Fruit fly (Drosophila melanogaster) whole organism, embryonic: ENCODE results near the gene CG34008.
A peak's percentile ranks its signal among the peaks of the same experiment; 100 is the strongest.

Experiments used
- Ada2b ChIP-seq: fragments of 200-800 bp; sonication (Bioruptor generic); IDR thresholded peaks from 2 replicates; pipeline ENCODE4 v1.3.6; 2022; ENCODE audit warnings: missing biosample characterization, missing genetic modification characterization
- Awh ChIP-seq: fragments of 200-800 bp; sonication (Bioruptor generic); IDR thresholded peaks from 2 replicates; pipeline ENCODE4, ENCODE4 v1.3.6; 2022; ENCODE audit warnings: missing biosample characterization, missing genetic modification characterization
- Bteb2 ChIP-seq: fragments of 200-800 bp; sonication (Bioruptor generic); optimal IDR thresholded peaks from 2 replicates; lab custom pipeline; 2016; ENCODE audit warnings: missing biosample characterization, missing genetic modification characterization
- CG10209 ChIP-seq: fragments of 200-800 bp; sonication (Bioruptor generic); optimal IDR thresholded peaks from 3 replicates; lab custom pipeline; 2017; ENCODE audit warnings: missing biosample characterization, mild to moderate bottlenecking, missing genetic modification characterization, missing genetic modification reagents
- CG10267 ChIP-seq: fragments of 200-800 bp; sonication (Bioruptor generic); optimal IDR thresholded peaks from 2 replicates; lab custom pipeline; 2018; ENCODE audit warnings: missing biosample characterization, mild to moderate bottlenecking, missing genetic modification characterization, moderate library complexity
- CG10274 ChIP-seq: fragments of 200-800 bp; sonication (Bioruptor generic); optimal IDR thresholded peaks from 3 replicates; lab custom pipeline; 2017; ENCODE audit warnings: missing biosample characterization, mild to moderate bottlenecking, missing genetic modification characterization
- CG10366 ChIP-seq: fragments of 200-800 bp; sonication (Bioruptor generic); IDR thresholded peaks from 2 replicates; pipeline ENCODE4 v1.3.6; 2022; ENCODE audit warnings: missing biosample characterization, missing genetic modification characterization
- CG11247 ChIP-seq: fragments of 200-800 bp; sonication (Bioruptor generic); IDR thresholded peaks from 2 replicates; pipeline ENCODE4 v1.3.6; 2022; ENCODE audit warnings: missing biosample characterization, missing genetic modification characterization
- CG12104 ChIP-seq: fragments of 200-800 bp; sonication (Bioruptor generic); optimal IDR thresholded peaks from 3 replicates; lab custom pipeline; 2016; ENCODE audit warnings: missing biosample characterization, missing genetic modification characterization
- CG12236 ChIP-seq: fragments of 200-800 bp; sonication (Bioruptor generic); optimal IDR thresholded peaks from 2 replicates; lab custom pipeline; 2016; ENCODE audit warnings: missing biosample characterization, missing genetic modification characterization
- CG13287 ChIP-seq: fragments of 200-800 bp; sonication (Bioruptor generic); IDR thresholded peaks from 2 replicates; pipeline ENCODE4 v1.3.6; 2022; ENCODE audit warnings: missing biosample characterization, missing genetic modification characterization; ENCODE audit not compliant: partially characterized antibody
- CG13624 ChIP-seq: fragments of 200-800 bp; sonication (Bioruptor generic); optimal IDR thresholded peaks from 2 replicates; lab custom pipeline; 2016; ENCODE audit warnings: missing biosample characterization, missing genetic modification characterization
- CG1529 ChIP-seq: fragments of 200-800 bp; sonication (Bioruptor generic); optimal IDR thresholded peaks from 3 replicates; lab custom pipeline; 2018; ENCODE audit warnings: missing biosample characterization, missing genetic modification characterization
- CG16813 ChIP-seq: fragments of 200-800 bp; sonication (Bioruptor generic); IDR thresholded peaks from 3 replicates; pipeline ENCODE4 v1.3.6; 2022; ENCODE audit warnings: missing biosample characterization, missing genetic modification characterization; ENCODE audit not compliant: partially characterized antibody
- CG17186 ChIP-seq: fragments of 200-800 bp; sonication (Bioruptor generic); optimal IDR thresholded peaks from 3 replicates; lab custom pipeline; 2017; ENCODE audit warnings: missing biosample characterization, missing genetic modification reagents, missing genetic modification characterization
- CG17829 ChIP-seq: fragments of 200-800 bp; optimal IDR thresholded peaks from 2 replicates; lab custom pipeline; 2019; ENCODE audit warnings: missing biosample characterization, mild to moderate bottlenecking, missing genetic modification characterization, moderate library complexity
- CG17912 ChIP-seq: fragments of 200-800 bp; sonication (Bioruptor generic); optimal IDR thresholded peaks from 2 replicates; lab custom pipeline; 2018; ENCODE audit warnings: missing biosample characterization, mild to moderate bottlenecking, missing genetic modification characterization
- CG2129 ChIP-seq: fragments of 200-800 bp; sonication (Bioruptor generic); IDR thresholded peaks from 2 replicates; pipeline ENCODE4 v1.3.6; 2022; ENCODE audit warnings: missing biosample characterization, missing genetic modification characterization; ENCODE audit not compliant: partially characterized antibody
- CG2875 ChIP-seq: fragments of 200-800 bp; sonication (Bioruptor generic); optimal IDR thresholded peaks from 2 replicates; lab custom pipeline; 2017; ENCODE audit warnings: missing biosample characterization, mild to moderate bottlenecking, missing genetic modification characterization, missing genetic modification reagents
- CG3163 ChIP-seq: fragments of 200-800 bp; sonication (Bioruptor generic); optimal IDR thresholded peaks from 3 replicates; lab custom pipeline; 2016; ENCODE audit warnings: missing biosample characterization, missing genetic modification characterization
- CG33213 ChIP-seq: fragments of 200-800 bp; sonication (Bioruptor generic); optimal IDR thresholded peaks from 3 replicates; lab custom pipeline; 2016; ENCODE audit warnings: missing biosample characterization, missing genetic modification characterization
- CG3726 ChIP-seq: fragments of 200-800 bp; sonication (Bioruptor generic); IDR thresholded peaks from 3 replicates; pipeline ENCODE4, ENCODE4 v1.3.6; 2022; ENCODE audit warnings: missing biosample characterization, missing genetic modification characterization
- CG3838 ChIP-seq: fragments of 200-800 bp; sonication (Bioruptor generic); optimal IDR thresholded peaks from 3 replicates; lab custom pipeline; 2016; ENCODE audit warnings: missing biosample characterization, missing genetic modification characterization
- CG3847 ChIP-seq: fragments of 200-800 bp; sonication (Bioruptor generic); IDR thresholded peaks from 2 replicates; pipeline ENCODE4 v1.3.6; 2022; ENCODE audit warnings: missing biosample characterization, missing genetic modification characterization
- CG4328 ChIP-seq: fragments of 200-800 bp; sonication (Bioruptor generic); optimal IDR thresholded peaks from 3 replicates; lab custom pipeline; 2017; ENCODE audit warnings: missing biosample characterization, missing genetic modification reagents, missing genetic modification characterization
- CG8281 ChIP-seq: fragments of 200-800 bp; sonication (Bioruptor generic); optimal IDR thresholded peaks from 2 replicates; lab custom pipeline; 2018; ENCODE audit warnings: missing biosample characterization, mild to moderate bottlenecking, missing genetic modification characterization, moderate library complexity
- CG8359 ChIP-seq: fragments of 200-800 bp; sonication (Bioruptor generic); optimal IDR thresholded peaks from 2 replicates; lab custom pipeline; 2017; ENCODE audit warnings: missing biosample characterization, mild to moderate bottlenecking, missing genetic modification characterization, borderline replicate concordance
- CG9797 ChIP-seq: fragments of 200-800 bp; sonication (Bioruptor generic); optimal IDR thresholded peaks from 3 replicates; lab custom pipeline; 2018; ENCODE audit warnings: missing biosample characterization, mild to moderate bottlenecking, missing genetic modification characterization
- CTCF ChIP-seq: fragments of 200-800 bp; sonication (Bioruptor generic); optimal IDR thresholded peaks from 2 replicates; lab custom pipeline; 2017; ENCODE audit warnings: missing biosample characterization, mild to moderate bottlenecking, missing genetic modification characterization, moderate library complexity
- CkIIα-i1 ChIP-seq: fragments of 200-800 bp; sonication (Bioruptor generic); IDR thresholded peaks from 2 replicates; pipeline ENCODE4 v1.3.6; 2022; ENCODE audit warnings: missing biosample characterization, missing genetic modification characterization
- CoRest ChIP-seq: fragments of 200-800 bp; sonication (Bioruptor generic); optimal IDR thresholded peaks from 3 replicates; lab custom pipeline; 2018; ENCODE audit warnings: missing biosample characterization, mild to moderate bottlenecking, missing genetic modification characterization, moderate library complexity
- Dad ChIP-seq: fragments of 200-800 bp; sonication (Bioruptor generic); optimal IDR thresholded peaks from 3 replicates; lab custom pipeline; 2016; ENCODE audit warnings: missing biosample characterization, missing genetic modification characterization
- Dbx ChIP-seq: fragments of 200-800 bp; sonication (Bioruptor generic); IDR thresholded peaks from 3 replicates; pipeline ENCODE4 v1.3.6; 2022; ENCODE audit warnings: missing biosample characterization, missing genetic modification characterization
- Deaf1 ChIP-seq: fragments of 200-800 bp; optimal IDR thresholded peaks from 3 replicates; lab custom pipeline; 2019; ENCODE audit warnings: missing biosample characterization, mild to moderate bottlenecking, missing genetic modification characterization, moderate library complexity
- Dref ChIP-seq: fragments of 200-800 bp; sonication (Bioruptor generic); IDR thresholded peaks from 2 replicates; pipeline ENCODE4 v1.3.6; 2022; ENCODE audit warnings: missing biosample characterization, missing genetic modification characterization
- HLH54F ChIP-seq: fragments of 200-800 bp; sonication (Bioruptor generic); optimal IDR thresholded peaks from 3 replicates; lab custom pipeline; 2016; ENCODE audit warnings: missing biosample characterization, missing genetic modification characterization
- Lhr ChIP-seq: fragments of 200-800 bp; sonication (Bioruptor generic); optimal IDR thresholded peaks from 3 replicates; lab custom pipeline; 2017; ENCODE audit warnings: mild to moderate bottlenecking, missing biosample characterization, missing genetic modification reagents, missing genetic modification characterization
- Meics ChIP-seq: fragments of 200-800 bp; sonication (Bioruptor generic); optimal IDR thresholded peaks from 2 replicates; lab custom pipeline; 2017; ENCODE audit warnings: missing biosample characterization, mild to moderate bottlenecking, missing genetic modification characterization
- Mes4 ChIP-seq: fragments of 200-800 bp; sonication (Bioruptor generic); optimal IDR thresholded peaks from 2 replicates; lab custom pipeline; 2016; ENCODE audit warnings: missing biosample characterization, missing genetic modification characterization
- Oaz ChIP-seq: fragments of 200-800 bp; sonication (Bioruptor generic); IDR thresholded peaks from 2 replicates; pipeline ENCODE4 v1.3.6; 2022; ENCODE audit warnings: missing biosample characterization, missing genetic modification characterization
- Poxn ChIP-seq: fragments of 200-800 bp; sonication (Bioruptor generic); IDR thresholded peaks from 2 replicates; pipeline ENCODE4 v1.3.6; 2022; ENCODE audit warnings: missing biosample characterization, missing genetic modification characterization
- ab ChIP-seq: fragments of 200-800 bp; sonication (Bioruptor generic); optimal IDR thresholded peaks from 2 replicates; lab custom pipeline; 2016; ENCODE audit warnings: missing biosample characterization, missing genetic modification characterization
- chn ChIP-seq: fragments of 200-800 bp; sonication (Bioruptor generic); optimal IDR thresholded peaks from 2 replicates; lab custom pipeline; 2016; ENCODE audit warnings: missing biosample characterization, missing genetic modification characterization
- dpn ChIP-seq, 2 experiments: fragments of 200-800 bp; sonication (Bioruptor generic); optimal IDR thresholded peaks; 3 replicates each; lab custom pipeline; 2016; ENCODE audit warnings: missing biosample characterization in 2 of 2, missing genetic modification characterization in 2 of 2
- ewg ChIP-seq: fragments of 200-800 bp; sonication (Bioruptor generic); optimal IDR thresholded peaks from 3 replicates; lab custom pipeline; 2017; ENCODE audit warnings: mild to moderate bottlenecking, missing biosample characterization, missing genetic modification reagents, missing genetic modification characterization
- eyg ChIP-seq: fragments of 200-800 bp; sonication (Bioruptor generic); optimal IDR thresholded peaks from 3 replicates; lab custom pipeline; 2016; ENCODE audit warnings: missing biosample characterization, missing genetic modification characterization
- gsb ChIP-seq: fragments of 200-800 bp; sonication (Bioruptor generic); IDR thresholded peaks from 2 replicates; pipeline ENCODE4 v1.3.6; 2022; ENCODE audit warnings: missing biosample characterization, missing genetic modification characterization
- insv ChIP-seq, 2 experiments: fragments of 200-800 bp; sonication (Bioruptor generic); optimal IDR thresholded peaks; 3 replicates each; lab custom pipeline; 2016 to 2018; ENCODE audit warnings: missing biosample characterization in 2 of 2, missing genetic modification characterization in 2 of 2
- kni ChIP-seq: fragments of 200-800 bp; sonication (Bioruptor generic); optimal IDR thresholded peaks from 3 replicates; lab custom pipeline; 2017; ENCODE audit warnings: mild to moderate bottlenecking, missing biosample characterization, missing genetic modification reagents, missing genetic modification characterization
- phol ChIP-seq: fragments of 200-800 bp; sonication (Bioruptor generic); optimal IDR thresholded peaks from 3 replicates; lab custom pipeline; 2018; ENCODE audit warnings: missing biosample characterization, mild to moderate bottlenecking, missing genetic modification characterization, moderate library complexity
- pita ChIP-seq: fragments of 200-800 bp; sonication (Bioruptor generic); optimal IDR thresholded peaks from 2 replicates; lab custom pipeline; 2017; ENCODE audit warnings: missing biosample characterization, mild to moderate bottlenecking, missing genetic modification characterization
- pum ChIP-seq: fragments of 200-800 bp; sonication (Bioruptor generic); optimal IDR thresholded peaks from 2 replicates; lab custom pipeline; 2016; ENCODE audit warnings: missing biosample characterization, missing genetic modification characterization
- ranshi ChIP-seq: fragments of 200-800 bp; sonication (Bioruptor generic); IDR thresholded peaks from 2 replicates; pipeline ENCODE4 v1.3.6; 2022; ENCODE audit warnings: missing biosample characterization, missing genetic modification characterization

CG34008 gene

DNA sequence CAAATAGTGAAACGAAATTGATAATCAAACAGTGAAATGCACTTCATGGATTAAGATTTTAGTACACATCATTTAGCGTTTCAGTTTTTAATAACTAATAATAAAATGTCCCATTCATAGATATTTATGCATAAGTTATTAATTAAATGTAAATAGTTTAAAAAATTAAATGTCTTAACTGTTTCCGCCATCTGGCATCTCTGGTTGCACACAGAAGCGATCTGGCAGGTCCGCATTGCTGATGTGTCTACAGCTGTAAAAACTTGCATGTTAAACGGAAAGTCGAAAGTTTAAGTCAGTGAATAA, 7.1 kb upstream of the CG34008 start, which contains the start of gene Srp72 (continued):
- TF ChIP-seq gsb (GFP tag; lab: Robert Waterston, UW) = no peak
- TF ChIP-seq CG2129 = no peak
- peak; percentile 43; the same call in 1 of the 2 replicates for TF ChIP-seq CG11247 (GFP tag; lab: Robert Waterston, UW)
- TF ChIP-seq ranshi (GFP tag; lab: Robert Waterston, UW) = no peak
- TF ChIP-seq CG9797 (GFP tag; lab: Kevin White, UChicago) = peak; percentile 59
- TF ChIP-seq CG13287 (GFP tag; lab: Robert Waterston, UW) = no peak
- TF ChIP-seq Poxn (GFP tag; lab: Robert Waterston, UW) = no peak
- no peak for TF ChIP-seq kni (GFP tag; lab: Kevin White, UChicago)
- no peak for TF ChIP-seq Bteb2 (GFP tag; lab: Kevin White, UChicago)
- no peak for TF ChIP-seq CG8281
- peak; percentile 42 for TF ChIP-seq CoRest (tag; lab: Kevin White, UChicago)
- TF ChIP-seq CG10274 = no peak
- TF ChIP-seq CG8359 = no peak
- TF ChIP-seq CG10366 = peak; percentile 23; the same call in 1 of the 2 replicates
- peak; percentile 38 for TF ChIP-seq Ada2b (GFP tag; lab: Robert Waterston, UW)
- TF ChIP-seq CTCF = no peak
- TF ChIP-seq pum (GFP tag; lab: Kevin White, UChicago) = no peak
- TF ChIP-seq CG3847 (GFP tag; lab: Robert Waterston, UW) = peak; percentile 62
- no peak for TF ChIP-seq CG12236 (GFP tag; lab: Kevin White, UChicago)
- no peak for TF ChIP-seq eyg (GFP tag; lab: Kevin White, UChicago)
- no peak for TF ChIP-seq CG3163 (GFP tag; lab: Kevin White, UChicago)
- TF ChIP-seq ewg (GFP tag; lab: Kevin White, UChicago) = no peak
- TF ChIP-seq CG3726 = no peak
- peak; percentile 45 for TF ChIP-seq chn (GFP tag; lab: Kevin White, UChicago)
- TF ChIP-seq CG16813 (GFP tag; lab: Robert Waterston, UW) = no peak
- TF ChIP-seq CG4328 (GFP tag; lab: Kevin White, UChicago) = peak; percentile 29
- TF ChIP-seq ab = no peak
- peak; percentile 18 for TF ChIP-seq CG17186
- TF ChIP-seq phol (tag; lab: Kevin White, UChicago) = peak; percentile 85
- peak; percentile 52 for TF ChIP-seq CG17829 (tag; lab: Kevin White, UChicago)
- TF ChIP-seq CG1529 = peak; percentile 23
- TF ChIP-seq CG17912 (GFP tag; lab: Kevin White, UChicago) = no peak
- peak; percentile 26 for TF ChIP-seq Lhr (GFP tag; lab: Kevin White, UChicago)
- TF ChIP-seq CG10267 = peak; percentile 74
- TF ChIP-seq CG33213 (GFP tag; lab: Kevin White, UChicago) = peak; percentile 18
- no peak for TF ChIP-seq CG3838
- no peak for TF ChIP-seq Deaf1
- TF ChIP-seq Dref (GFP tag; lab: Robert Waterston, UW) = no peak
- TF ChIP-seq Dbx (GFP tag; lab: Robert Waterston, UW) = peak; percentile 54; the same call in 2 of the 3 replicates
- peak; percentile 57 for TF ChIP-seq CG12104 (GFP tag; lab: Kevin White, UChicago)
- TF ChIP-seq insv (GFP tag; optimal IDR thresholded peaks at IDR 0.05; lab: Kevin White, UChicago) = no peak
- TF ChIP-seq Dad = no peak
- TF ChIP-seq dpn (GFP tag; optimal IDR thresholded peaks at IDR 0.05; lab: Kevin White, UChicago) = peak in 1 of 2 experiments; percentile 27
- no peak for TF ChIP-seq Awh
- TF ChIP-seq CkIIα-i1 = no peak
- TF ChIP-seq CG13624 = no peak
- TF ChIP-seq pita (GFP tag; lab: Kevin White, UChicago) = no peak
- TF ChIP-seq HLH54F (GFP tag; lab: Kevin White, UChicago) = peak; percentile 2
- TF ChIP-seq CG2875 (GFP tag; lab: Kevin White, UChicago) = peak; percentile 16
- TF ChIP-seq CG10209 = no peak
- no peak for TF ChIP-seq Oaz (GFP tag; lab: Robert Waterston, UW)
- peak; percentile 55 for TF ChIP-seq Meics
- no peak for TF ChIP-seq Mes4
